Worm (Caenorhabditis elegans): Measurements from ENCODE around the gene cpn-2.

cpn-2 gene

DNA sequence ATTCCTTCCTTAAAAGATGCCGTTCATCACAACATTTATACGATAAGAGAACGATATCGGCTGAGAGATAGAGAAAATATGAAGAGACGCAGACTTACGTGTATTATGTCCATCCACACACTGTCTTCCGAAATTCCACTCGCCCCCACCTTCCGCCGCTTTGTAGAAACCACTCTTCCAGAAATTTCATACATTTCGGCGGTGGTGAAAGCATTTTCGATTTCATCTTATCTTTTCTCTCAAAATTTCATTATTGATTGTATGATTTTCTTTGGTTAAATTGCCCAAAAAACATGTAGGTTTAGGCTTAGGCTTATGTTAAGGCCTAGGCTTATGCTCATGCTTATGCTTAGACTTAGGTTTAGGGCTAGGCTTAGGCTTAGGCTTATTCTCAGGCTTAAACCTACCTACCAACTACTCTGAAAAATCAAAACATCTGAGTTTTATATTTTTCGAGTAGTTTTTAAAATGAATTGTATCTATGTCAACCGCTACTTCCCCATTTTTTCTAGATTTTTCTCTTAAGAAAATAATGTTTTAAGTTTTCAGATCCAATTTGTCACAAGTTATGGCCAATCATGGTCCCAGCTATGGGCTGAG, at the start of gene cpn-2:
Gene cpn-2, plus strand, starts transcription at position 550 of the 600 bp plus-strand sequence.
- no peak for TF ChIP-seq tbx-37 (GFP tag; conservative IDR thresholded peaks at IDR 0.05)
- no peak for TF ChIP-seq pes-1 (GFP tag; IDR thresholded peaks at IDR 0.05)

DNA sequence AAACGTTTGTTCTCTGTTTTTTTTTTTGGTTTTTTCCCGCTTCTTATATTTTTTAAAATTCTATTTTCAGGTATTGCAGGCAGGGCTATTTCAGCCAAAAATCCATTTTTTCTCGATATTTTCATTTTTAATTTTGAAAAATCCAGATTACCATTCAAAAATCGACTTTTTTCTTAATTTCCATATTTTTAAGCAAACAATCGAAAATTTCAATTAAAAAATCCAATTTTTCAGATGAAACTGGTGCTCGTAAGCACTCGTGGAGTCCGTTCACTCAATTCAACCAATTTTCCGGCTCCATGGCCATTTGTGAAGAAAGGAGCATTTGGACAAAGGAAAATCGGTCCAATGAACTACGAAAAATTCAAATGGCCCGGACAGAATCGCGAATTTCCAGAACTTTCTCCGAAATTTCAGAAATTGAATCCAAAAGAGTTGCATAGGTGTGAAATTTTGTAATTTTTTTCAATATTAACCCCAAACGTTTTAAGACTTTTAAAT, 48.8 kb upstream of the cpn-2 start, which contains the start of gene mrpl-41:
Gene mrpl-41, plus strand, starts transcription at position 235 of the 501 bp plus-strand sequence.
- TF ChIP-seq ceh-13 (GFP tag; optimal IDR thresholded peaks at IDR 0.05) (no peak), B0310.2 (tag; optimal IDR thresholded peaks at IDR 0.05) (no peak), ets-7 (tag; optimal IDR thresholded peaks at IDR 0.05) (no peak), tbx-37 (GFP tag; conservative IDR thresholded peaks at IDR 0.05) (no peak), pes-1 (GFP tag; IDR thresholded peaks at IDR 0.05) (no peak), tbx-11 (GFP tag; IDR thresholded peaks at IDR 0.05) (no peak), hmbx-1 (tag; optimal IDR thresholded peaks at IDR 0.05) (no peak), hmg-4 (GFP tag; optimal IDR thresholded peaks at IDR 0.05) (no peak)

- TF ChIP-seq tbx-37 (GFP tag; conservative IDR thresholded peaks at IDR 0.05), result no peak
- no peak for TF ChIP-seq B0310.2 (tag; optimal IDR thresholded peaks at IDR 0.05)
- no peak for TF ChIP-seq flt-1 (GFP tag; IDR thresholded peaks at IDR 0.05)
- no peak for TF ChIP-seq tra-4 (tag; optimal IDR thresholded peaks at IDR 0.05)
- TF ChIP-seq hnd-1 (tag; optimal IDR thresholded peaks at IDR 0.05), result no peak
- TF ChIP-seq tbx-11 (GFP tag; IDR thresholded peaks at IDR 0.05), result no peak
- no peak for TF ChIP-seq pes-1 (GFP tag; IDR thresholded peaks at IDR 0.05)
- TF ChIP-seq aly-1 (tag; optimal IDR thresholded peaks at IDR 0.05), result no peak
- TF ChIP-seq sea-1 (GFP tag; conservative IDR thresholded peaks at IDR 0.05), result no peak
- no peak for TF ChIP-seq F13C5.2 (tag; optimal IDR thresholded peaks at IDR 0.05)
- TF ChIP-seq ceh-36 (tag; optimal IDR thresholded peaks at IDR 0.05), result no peak
- TF ChIP-seq ets-7 (tag; optimal IDR thresholded peaks at IDR 0.05), result no peak
- TF ChIP-seq hmg-4 (GFP tag; optimal IDR thresholded peaks at IDR 0.05), result no peak
- TF ChIP-seq ceh-13 (GFP tag; optimal IDR thresholded peaks at IDR 0.05), result no peak
- no peak for TF ChIP-seq scrt-1 (GFP tag; IDR thresholded peaks at IDR 0.05)
- no peak for TF ChIP-seq ama-1 (optimal IDR thresholded peaks at IDR 0.05)
- TF ChIP-seq hmbx-1 (tag; optimal IDR thresholded peaks at IDR 0.05), result no peak
Observed at ce11 chrII:290282-290681, 47.3 kb upstream of the cpn-2 start, which contains the start of gene djr-1.1. Gene djr-1.1, plus strand, starts transcription at chrII:290582.

- TF ChIP-seq ama-1 (optimal IDR thresholded peaks at IDR 0.05) (no peak), tra-4 (tag; optimal IDR thresholded peaks at IDR 0.05) (no peak), scrt-1 (GFP tag; IDR thresholded peaks at IDR 0.05) (no peak), ets-7 (tag; optimal IDR thresholded peaks at IDR 0.05) (no peak), ceh-13 (GFP tag; optimal IDR thresholded peaks at IDR 0.05) (no peak), hmbx-1 (tag; optimal IDR thresholded peaks at IDR 0.05) (no peak), pes-1 (GFP tag; IDR thresholded peaks at IDR 0.05) (no peak), ceh-36 (tag; optimal IDR thresholded peaks at IDR 0.05) (no peak), tbx-37 (GFP tag; conservative IDR thresholded peaks at IDR 0.05) (no peak), B0310.2 (tag; optimal IDR thresholded peaks at IDR 0.05) (no peak)
Observed at ce11 chrII:294606-295005, 43.0 kb upstream of the cpn-2 start, which contains the start of gene B0432.11. Gene B0432.11, minus strand, starts transcription at chrII:294706.

DNA sequence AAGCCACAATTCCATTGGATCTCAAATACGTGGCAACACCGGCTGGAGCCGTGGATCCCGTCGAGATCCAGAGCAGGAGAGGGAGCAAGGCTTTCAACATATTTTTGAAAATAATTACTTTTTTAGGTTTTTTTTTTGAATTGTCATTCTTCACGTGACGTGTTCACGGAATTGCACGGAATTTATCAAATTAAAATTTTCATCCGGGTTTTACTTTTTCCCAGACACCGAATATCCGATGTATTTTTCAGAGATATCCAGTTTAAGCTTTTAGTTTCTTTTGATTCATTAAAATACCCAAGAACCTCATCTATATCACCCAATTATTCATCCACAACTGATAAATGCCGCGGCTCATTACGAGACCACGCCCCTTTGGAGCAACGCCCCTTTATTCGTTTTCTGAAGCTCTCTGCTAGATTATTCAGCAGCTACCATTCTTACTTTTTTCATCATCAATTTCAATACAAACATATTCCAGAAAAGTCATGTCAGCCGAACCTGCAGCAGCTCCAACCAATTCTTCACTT, 40.6 kb upstream of the cpn-2 start, which contains the start of the genes clec-117 and B0432.1:
Gene clec-117, minus strand, starts transcription at position 101 of the 530 bp plus-strand sequence.
Gene B0432.1, plus strand, starts transcription at position 480 of the 530 bp plus-strand sequence.
- TF ChIP-seq hmg-4 (GFP tag; optimal IDR thresholded peaks at IDR 0.05) (no peak), tra-4 (tag; optimal IDR thresholded peaks at IDR 0.05) (no peak), tbx-11 (GFP tag; IDR thresholded peaks at IDR 0.05) (no peak), tbx-37 (GFP tag; conservative IDR thresholded peaks at IDR 0.05) (no peak), ceh-13 (GFP tag; optimal IDR thresholded peaks at IDR 0.05) (no peak), ama-1 (optimal IDR thresholded peaks at IDR 0.05) (no peak), sea-1 (GFP tag; conservative IDR thresholded peaks at IDR 0.05) (no peak), scrt-1 (GFP tag; IDR thresholded peaks at IDR 0.05) (no peak), ets-7 (tag; optimal IDR thresholded peaks at IDR 0.05) (no peak), B0310.2 (tag; optimal IDR thresholded peaks at IDR 0.05) (no peak), pes-1 (GFP tag; IDR thresholded peaks at IDR 0.05) (no peak), flt-1 (GFP tag; IDR thresholded peaks at IDR 0.05) (no peak), aly-1 (tag; optimal IDR thresholded peaks at IDR 0.05) (no peak), F13C5.2 (tag; optimal IDR thresholded peaks at IDR 0.05) (no peak), hmbx-1 (tag; optimal IDR thresholded peaks at IDR 0.05) (no peak), ceh-36 (tag; optimal IDR thresholded peaks at IDR 0.05) (no peak), hnd-1 (tag; optimal IDR thresholded peaks at IDR 0.05) (no peak)

DNA sequence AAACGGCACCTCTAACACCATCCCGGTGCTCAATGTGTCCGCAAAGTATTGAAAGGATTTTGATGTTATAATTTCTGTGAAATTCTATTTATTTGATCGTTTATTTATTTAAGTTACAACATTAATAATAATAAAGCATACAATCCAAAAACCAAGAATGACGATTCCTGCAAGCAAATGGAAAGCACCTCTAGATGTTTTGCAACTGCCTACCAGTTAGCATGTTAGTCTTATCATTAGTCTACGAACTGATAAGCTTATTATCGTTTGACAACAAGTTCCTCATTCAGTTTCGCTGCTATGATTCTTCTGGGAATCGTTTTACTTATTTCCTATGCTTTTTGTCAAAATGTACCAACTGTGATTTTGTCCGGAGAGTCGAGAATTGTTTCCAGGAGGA, 37.9 kb upstream of the cpn-2 start, which contains the start of gene K01A2.6:
Gene K01A2.6, plus strand, starts transcription at position 301 of the 400 bp plus-strand sequence.
- TF ChIP-seq pes-1 (GFP tag; IDR thresholded peaks at IDR 0.05), result no peak
- no peak for TF ChIP-seq tra-4 (tag; optimal IDR thresholded peaks at IDR 0.05)
- no peak for TF ChIP-seq scrt-1 (GFP tag; IDR thresholded peaks at IDR 0.05)
- TF ChIP-seq tbx-37 (GFP tag; conservative IDR thresholded peaks at IDR 0.05), result no peak
- no peak for TF ChIP-seq hmbx-1 (tag; optimal IDR thresholded peaks at IDR 0.05)
- no peak for TF ChIP-seq ceh-36 (tag; optimal IDR thresholded peaks at IDR 0.05)
- TF ChIP-seq ets-7 (tag; optimal IDR thresholded peaks at IDR 0.05), result no peak
- TF ChIP-seq hmg-4 (GFP tag; optimal IDR thresholded peaks at IDR 0.05), result no peak
- TF ChIP-seq F13C5.2 (tag; optimal IDR thresholded peaks at IDR 0.05), result no peak
- TF ChIP-seq sea-1 (GFP tag; conservative IDR thresholded peaks at IDR 0.05), result no peak
- no peak for TF ChIP-seq tbx-11 (GFP tag; IDR thresholded peaks at IDR 0.05)
- no peak for TF ChIP-seq hnd-1 (tag; optimal IDR thresholded peaks at IDR 0.05)
- no peak for TF ChIP-seq B0310.2 (tag; optimal IDR thresholded peaks at IDR 0.05)
- TF ChIP-seq aly-1 (tag; optimal IDR thresholded peaks at IDR 0.05), result no peak
- TF ChIP-seq ama-1 (optimal IDR thresholded peaks at IDR 0.05), result no peak
